Fruit fly (Drosophila melanogaster) whole organism, embryonic: ENCODE results near the gene mRpL55.

ENCODE experiments used
- CG11504 ChIP-seq: fragments of 200-800 bp; sonication (Bioruptor generic); optimal IDR thresholded peaks from 3 replicates; lab custom pipeline; 2019; ENCODE audit warnings: missing biosample characterization, mild to moderate bottlenecking, missing genetic modification characterization, moderate library complexity
- CG11695 ChIP-seq: fragments of 200-800 bp; sonication (Bioruptor generic); IDR thresholded peaks from 3 replicates; pipeline ENCODE4 v1.3.6; 2022; ENCODE audit warnings: missing biosample characterization, missing genetic modification characterization
- CG11696 ChIP-seq: fragments of 200-800 bp; sonication (Bioruptor generic); IDR thresholded peaks from 2 replicates; pipeline ENCODE4 v1.3.6; 2022; ENCODE audit warnings: missing biosample characterization, missing genetic modification characterization
- CG11723 ChIP-seq: fragments of 200-800 bp; sonication (Bioruptor generic); optimal IDR thresholded peaks from 2 replicates; lab custom pipeline; 2017; ENCODE audit warnings: missing biosample characterization, mild to moderate bottlenecking, missing genetic modification characterization
- CG12391 ChIP-seq: fragments of 200-800 bp; sonication (Bioruptor generic); optimal IDR thresholded peaks from 3 replicates; lab custom pipeline; 2018; ENCODE audit warnings: missing biosample characterization, mild to moderate bottlenecking, missing genetic modification characterization, moderate library complexity
- CG12744 ChIP-seq: fragments of 200-800 bp; sonication (Bioruptor generic); optimal IDR thresholded peaks from 2 replicates; lab custom pipeline; 2016; ENCODE audit warnings: missing biosample characterization, missing genetic modification characterization
- CG13287 ChIP-seq: fragments of 200-800 bp; sonication (Bioruptor generic); IDR thresholded peaks from 2 replicates; pipeline ENCODE4 v1.3.6; 2022; ENCODE audit warnings: missing biosample characterization, missing genetic modification characterization; ENCODE audit not compliant: partially characterized antibody
- CG13624 ChIP-seq: fragments of 200-800 bp; sonication (Bioruptor generic); optimal IDR thresholded peaks from 2 replicates; lab custom pipeline; 2016; ENCODE audit warnings: missing biosample characterization, missing genetic modification characterization
- CG14710 ChIP-seq: fragments of 200-800 bp; sonication (Bioruptor generic); optimal IDR thresholded peaks from 3 replicates; lab custom pipeline; 2019; ENCODE audit warnings: missing biosample characterization, mild to moderate bottlenecking, missing genetic modification characterization, moderate library complexity
- CG15073 ChIP-seq: fragments of 200-800 bp; sonication (Bioruptor generic); optimal IDR thresholded peaks from 2 replicates; lab custom pipeline; 2016; ENCODE audit warnings: missing biosample characterization, missing genetic modification characterization
- CG17328 ChIP-seq: fragments of 200-800 bp; sonication (Bioruptor generic); IDR thresholded peaks from 2 replicates; pipeline ENCODE4 v1.3.6; 2022; ENCODE audit warnings: missing biosample characterization, missing genetic modification characterization
- CG17385 ChIP-seq: fragments of 200-800 bp; sonication (Bioruptor generic); optimal IDR thresholded peaks from 3 replicates; lab custom pipeline; 2018; ENCODE audit warnings: missing biosample characterization, mild to moderate bottlenecking, missing genetic modification characterization
- CG2120 ChIP-seq: fragments of 200-800 bp; sonication (Bioruptor generic); optimal IDR thresholded peaks from 3 replicates; lab custom pipeline; 2016; ENCODE audit warnings: missing biosample characterization, missing genetic modification characterization
- CG2129 ChIP-seq: fragments of 200-800 bp; sonication (Bioruptor generic); IDR thresholded peaks from 2 replicates; pipeline ENCODE4 v1.3.6; 2022; ENCODE audit warnings: missing biosample characterization, missing genetic modification characterization; ENCODE audit not compliant: partially characterized antibody
- CG2712 ChIP-seq: fragments of 200-800 bp; optimal IDR thresholded peaks from 3 replicates; lab custom pipeline; 2019; ENCODE audit warnings: missing biosample characterization, mild to moderate bottlenecking, missing genetic modification characterization, moderate library complexity
- CG34224 ChIP-seq: fragments of 200-800 bp; sonication (Bioruptor generic); IDR thresholded peaks from 3 replicates; pipeline ENCODE4 v1.3.6; 2022; ENCODE audit warnings: missing biosample characterization, missing genetic modification characterization; ENCODE audit not compliant: partially characterized antibody
- CG4730 ChIP-seq: fragments of 200-800 bp; sonication (Bioruptor generic); IDR thresholded peaks from 2 replicates; pipeline ENCODE4 v1.3.6; 2022; ENCODE audit warnings: missing biosample characterization, missing genetic modification characterization
- CG6683 ChIP-seq: fragments of 200-800 bp; sonication (Bioruptor generic); optimal IDR thresholded peaks from 2 replicates; lab custom pipeline; 2017; ENCODE audit warnings: missing biosample characterization, mild to moderate bottlenecking, missing genetic modification characterization, missing genetic modification reagents
- CG9609 ChIP-seq: fragments of 200-800 bp; sonication (Bioruptor generic); optimal IDR thresholded peaks from 3 replicates; lab custom pipeline; 2016; ENCODE audit warnings: missing biosample characterization, missing genetic modification characterization
- CG9797 ChIP-seq: fragments of 200-800 bp; sonication (Bioruptor generic); optimal IDR thresholded peaks from 3 replicates; lab custom pipeline; 2018; ENCODE audit warnings: missing biosample characterization, mild to moderate bottlenecking, missing genetic modification characterization
- CG9932 ChIP-seq: fragments of 200-800 bp; sonication (Bioruptor generic); IDR thresholded peaks from 2 replicates; pipeline ENCODE4 v1.3.6; 2022; ENCODE audit warnings: missing biosample characterization, missing genetic modification characterization
- Dll ChIP-seq: fragments of 200-800 bp; sonication (Bioruptor generic); IDR thresholded peaks from 4 replicates; pipeline ENCODE4 v1.3.6; 2022; ENCODE audit warnings: missing biosample characterization, missing genetic modification characterization; ENCODE audit not compliant: partially characterized antibody
- Doc2 ChIP-seq: fragments of 200-800 bp; sonication (Bioruptor generic); IDR thresholded peaks from 2 replicates; pipeline ENCODE4 v1.3.6; 2022; ENCODE audit warnings: missing biosample characterization, missing genetic modification characterization
- H15 ChIP-seq: fragments of 200-800 bp; sonication (Bioruptor generic); IDR thresholded peaks from 3 replicates; pipeline ENCODE4 v1.3.6; 2022; ENCODE audit warnings: missing biosample characterization, missing genetic modification characterization
- HHEX ChIP-seq: fragments of 200-800 bp; sonication (Bioruptor generic); optimal IDR thresholded peaks from 3 replicates; lab custom pipeline; 2017; ENCODE audit warnings: missing biosample characterization, mild to moderate bottlenecking, missing genetic modification characterization, missing genetic modification reagents
- HLH3B ChIP-seq: fragments of 200-800 bp; sonication (Bioruptor generic); IDR thresholded peaks from 2 replicates; pipeline ENCODE4 v1.3.6; 2022; ENCODE audit warnings: missing biosample characterization, missing genetic modification characterization
- HLHmδ ChIP-seq: fragments of 200-800 bp; sonication (Bioruptor generic); optimal IDR thresholded peaks from 2 replicates; lab custom pipeline; 2018; ENCODE audit warnings: missing biosample characterization, mild to moderate bottlenecking, missing genetic modification characterization, moderate library complexity
- Hsf ChIP-seq: fragments of 200-800 bp; sonication (Bioruptor generic); optimal IDR thresholded peaks from 3 replicates; lab custom pipeline; 2016; ENCODE audit warnings: missing biosample characterization, missing genetic modification characterization
- Med ChIP-seq: fragments of 200-800 bp; sonication (Bioruptor generic); peaks from one replicate; lab custom pipeline; 2016; ENCODE audit warnings: missing biosample characterization, missing genetic modification characterization, mild to moderate bottlenecking, inconsistent platforms, moderate library complexity
- Mes4 ChIP-seq: fragments of 200-800 bp; sonication (Bioruptor generic); optimal IDR thresholded peaks from 2 replicates; lab custom pipeline; 2016; ENCODE audit warnings: missing biosample characterization, missing genetic modification characterization
- Nf-YA ChIP-seq: fragments of 200-800 bp; sonication (Bioruptor generic); IDR thresholded peaks from 2 replicates; pipeline ENCODE4 v1.3.6; 2022; ENCODE audit warnings: missing biosample characterization, missing genetic modification characterization
- Sin3A ChIP-seq: fragments of >200 bp; optimal IDR thresholded peaks from 2 replicates; lab custom pipeline; 2018
- Xbp1 ChIP-seq: fragments of 200-800 bp; sonication (Bioruptor generic); optimal IDR thresholded peaks from 3 replicates; lab custom pipeline; 2016; ENCODE audit warnings: missing biosample characterization, mild to moderate bottlenecking, missing genetic modification characterization
- ap ChIP-seq: fragments of 200-800 bp; sonication (Bioruptor generic); IDR thresholded peaks from 2 replicates; pipeline ENCODE4 v1.3.6; 2022; ENCODE audit warnings: missing biosample characterization, missing genetic modification characterization
- bcd ChIP-seq: fragments of 200-800 bp; sonication (Bioruptor generic); optimal IDR thresholded peaks from 2 replicates; lab custom pipeline; 2017; ENCODE audit warnings: missing biosample characterization, mild to moderate bottlenecking, missing genetic modification characterization
- crol ChIP-seq: fragments of 200-800 bp; sonication (Bioruptor generic); IDR thresholded peaks from 2 replicates; pipeline ENCODE4 v1.3.6; 2022; ENCODE audit warnings: missing biosample characterization, missing genetic modification characterization
- crp ChIP-seq, 2 experiments: fragments of 200-800 bp; sonication (Bioruptor generic); optimal IDR thresholded peaks; 2 replicates in 1 of 2; 3 replicates in 1 of 2; lab custom pipeline; 2017; ENCODE audit warnings: missing biosample characterization in 2 of 2, missing genetic modification characterization in 2 of 2, mild to moderate bottlenecking in 1 of 2, moderate library complexity in 1 of 2
- dpn ChIP-seq, 2 experiments: fragments of 200-800 bp; sonication (Bioruptor generic); optimal IDR thresholded peaks; 3 replicates each; lab custom pipeline; 2016; ENCODE audit warnings: missing biosample characterization in 2 of 2, missing genetic modification characterization in 2 of 2
- fd96Cb ChIP-seq: fragments of 200-800 bp; sonication (Bioruptor generic); optimal IDR thresholded peaks from 2 replicates; lab custom pipeline; 2018; ENCODE audit warnings: missing biosample characterization, mild to moderate bottlenecking, missing genetic modification characterization, moderate library complexity
- gt ChIP-seq: fragments of 200-800 bp; sonication (Bioruptor generic); IDR thresholded peaks from 2 replicates; pipeline ENCODE4 v1.3.6; 2022; ENCODE audit warnings: missing biosample characterization, missing genetic modification characterization
- ham ChIP-seq: fragments of 200-800 bp; sonication (Bioruptor generic); IDR thresholded peaks from 2 replicates; pipeline ENCODE4 v1.3.6; 2022; ENCODE audit warnings: missing biosample characterization, missing genetic modification characterization
- lab ChIP-seq: fragments of 200-800 bp; sonication (Bioruptor generic); optimal IDR thresholded peaks from 3 replicates; lab custom pipeline; 2017; ENCODE audit warnings: missing biosample characterization, missing genetic modification characterization, mild to moderate bottlenecking, moderate library complexity, missing genetic modification reagents
- lilli ChIP-seq: fragments of 200-800 bp; sonication (Bioruptor generic); optimal IDR thresholded peaks from 3 replicates; lab custom pipeline; 2016; ENCODE audit warnings: missing biosample characterization, missing genetic modification characterization
- onecut ChIP-seq: fragments of 200-800 bp; sonication (Bioruptor generic); IDR thresholded peaks from 2 replicates; pipeline ENCODE4 v1.3.6; 2022; ENCODE audit warnings: missing biosample characterization, missing genetic modification characterization
- pan ChIP-seq, 4 experiments: fragments of >200 bp in 3 of 4; fragments of 200-800 bp in 1 of 4; sonication (Bioruptor generic) in 1 of 4; optimal IDR thresholded peaks in 3 of 4; IDR thresholded peaks in 1 of 4; 2 replicates each; pipeline versions ENCODE4 v1.3.6 to Lab custom; 2017 to 2022; ENCODE audit warnings: missing biosample characterization in 2 of 4, missing genetic modification characterization in 2 of 4, mixed read lengths in 1 of 4
- pb ChIP-seq: fragments of 200-800 bp; sonication (Bioruptor generic); optimal IDR thresholded peaks from 3 replicates; lab custom pipeline; 2016; ENCODE audit warnings: missing biosample characterization, missing genetic modification characterization
- peb ChIP-seq: fragments of 200-800 bp; sonication (Bioruptor generic); IDR thresholded peaks from 2 replicates; pipeline ENCODE4 v1.3.6; 2022; ENCODE audit warnings: missing biosample characterization, missing genetic modification characterization
- repo ChIP-seq: fragments of 200-800 bp; sonication (Bioruptor generic); optimal IDR thresholded peaks from 2 replicates; lab custom pipeline; 2016; ENCODE audit warnings: missing biosample characterization, missing genetic modification characterization
- rib ChIP-seq: fragments of 200-800 bp; sonication (Bioruptor generic); IDR thresholded peaks from 2 replicates; pipeline ENCODE4 v1.3.6; 2022; ENCODE audit warnings: missing biosample characterization, missing genetic modification characterization
- stwl ChIP-seq: fragments of 200-800 bp; sonication (Bioruptor generic); optimal IDR thresholded peaks from 3 replicates; lab custom pipeline; 2018; ENCODE audit warnings: missing biosample characterization, mild to moderate bottlenecking, missing genetic modification characterization, moderate library complexity
- unpg ChIP-seq: fragments of 200-800 bp; sonication (Bioruptor generic); optimal IDR thresholded peaks from 3 replicates; lab custom pipeline; 2018; ENCODE audit warnings: missing biosample characterization, mild to moderate bottlenecking, missing genetic modification characterization, moderate library complexity

The mRpL55 gene

DNA sequence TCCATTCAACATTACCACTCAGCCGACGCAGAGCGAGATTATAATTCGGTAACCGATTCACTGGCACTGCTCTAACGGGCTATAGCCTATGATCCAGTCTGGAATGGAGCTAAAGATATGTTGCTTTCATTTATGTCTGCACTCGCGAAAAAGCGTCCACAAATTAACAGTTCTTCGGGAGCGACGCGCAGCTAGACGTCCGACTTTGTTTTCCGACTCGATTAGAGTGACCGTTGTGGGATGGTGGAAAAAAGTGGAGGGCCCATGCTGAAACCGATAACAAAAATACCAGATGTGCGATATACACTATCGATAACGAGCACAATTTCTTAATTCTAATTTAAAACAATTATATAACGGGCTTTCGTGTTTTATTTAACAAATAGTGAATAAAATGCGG lies 666 bp downstream of the mRpL55 start, which contains the start of gene cdi (continued):
- TF ChIP-seq CG11723 (GFP tag; lab: Kevin White, UChicago) (no peak), pb (GFP tag; lab: Kevin White, UChicago) (no peak), CG11504 (peak; percentile 25), crol (GFP tag; lab: Robert Waterston, UW) (no peak), Hsf (no peak), CG12391 (peak; percentile 19), repo (GFP tag; lab: Kevin White, UChicago) (no peak), HLH3B (no peak), ham (GFP tag; lab: Robert Waterston, UW) (no peak), lab (GFP tag; lab: Kevin White, UChicago) (peak; percentile 33), gt (GFP tag; lab: Robert Waterston, UW) (no peak), Sin3A (lab: Kevin White, UChicago) (peak; percentile 7), CG15073 (GFP tag; lab: Kevin White, UChicago) (peak; percentile 16), CG11696 (GFP tag; lab: Robert Waterston, UW) (no peak), CG17328 (no peak), CG2712 (peak; percentile 20), CG13287 (GFP tag; lab: Robert Waterston, UW) (peak; percentile 81), CG34224 (GFP tag; lab: Robert Waterston, UW) (peak; percentile 67), stwl (tag; lab: Kevin White, UChicago) (peak; percentile 33), CG17385 (GFP tag; lab: Kevin White, UChicago) (peak; percentile 30), H15 (GFP tag; lab: Robert Waterston, UW) (no peak), dpn (GFP tag; optimal IDR thresholded peaks at IDR 0.05; lab: Kevin White, UChicago) (peak in 1 of 2 experiments; percentile 4), HLHmδ (GFP tag; lab: Kevin White, UChicago) (peak; percentile 70), CG4730 (GFP tag; lab: Robert Waterston, UW) (no peak), Nf-YA (GFP tag; lab: Robert Waterston, UW) (no peak), CG9932 (peak; percentile 42; the same call in 1 of the 2 replicates), lilli (GFP tag; lab: Kevin White, UChicago) (peak; percentile 24), CG9797 (GFP tag; lab: Kevin White, UChicago) (peak; percentile 68), unpg (GFP tag; lab: Kevin White, UChicago) (peak; percentile 29), CG11695 (GFP tag; lab: Robert Waterston, UW) (0 out of 3 replicates have a peak, but pooled peaks have one; percentile 44), Mes4 (GFP tag; lab: Kevin White, UChicago) (peak; percentile 17), CG2129 (GFP tag; lab: Robert Waterston, UW) (peak; percentile 48; the same call in 1 of the 2 replicates), crp (GFP tag; optimal IDR thresholded peaks at IDR 0.05; lab: Kevin White, UChicago) (no peak), Xbp1 (GFP tag; lab: Kevin White, UChicago) (no peak), peb (GFP tag; lab: Robert Waterston, UW) (no peak), CG2120 (GFP tag; lab: Kevin White, UChicago) (no peak), CG9609 (peak; percentile 1), CG6683 (no peak), ap (GFP tag; lab: Robert Waterston, UW) (no peak), CG12744 (GFP tag; lab: Kevin White, UChicago) (no peak), Med (GFP tag; lab: Kevin White, UChicago) (peak; percentile 92), pan (optimal IDR thresholded peaks at IDR 0.05; lab: Kevin White, UChicago) (no peak), pan (GFP tag; optimal IDR thresholded peaks at IDR 0.05 in 1 of 2, IDR thresholded peaks at IDR 0.05 in 1 of 2) (peak in 1 of 2 experiments; percentile 43), rib (GFP tag; lab: Robert Waterston, UW) (peak; percentile 28; the same call in 1 of the 2 replicates), HHEX (GFP tag; lab: Kevin White, UChicago) (no peak), bcd (GFP tag; lab: Kevin White, UChicago) (no peak), CG14710 (tag; lab: Kevin White, UChicago) (peak; percentile 25), onecut (no peak; the same call in 1 of the 2 replicates), CG13624 (GFP tag; lab: Kevin White, UChicago) (peak; percentile 16), Dll (peak; percentile 73), Doc2 (GFP tag; lab: Robert Waterston, UW) (no peak), fd96Cb (no peak)
